Worm (Caenorhabditis elegans): ENCODE data around the gene VZK822L.2.

VZK822L.2 gene

ce11 chrIV:11945621-11946020 lies 33.8 kb downstream of the VZK822L.2 start, which contains the start of gene ZK829.3:
Gene ZK829.3, minus strand, starts transcription at chrIV:11945721.
- TF ChIP-seq F16B12.6 (tag; optimal IDR thresholded peaks at IDR 0.05) (no peak), tbx-2 (tag; optimal IDR thresholded peaks at IDR 0.05) (no peak), ceh-63 (GFP tag; optimal IDR thresholded peaks at IDR 0.05) (no peak)

ce11 chrIV:11949717-11950116 lies 37.9 kb downstream of the VZK822L.2 start, which contains the start of gene hdl-1:
Gene hdl-1, minus strand, starts transcription at chrIV:11949817.
- TF ChIP-seq mdl-1 (tag; optimal IDR thresholded peaks at IDR 0.05) (no peak), sptf-1 (tag; optimal IDR thresholded peaks at IDR 0.05) (no peak), nhr-47 (tag; optimal IDR thresholded peaks at IDR 0.05) (no peak), nhr-11 (tag; optimal IDR thresholded peaks at IDR 0.05) (no peak), snu-23 (GFP tag; optimal IDR thresholded peaks at IDR 0.05) (no peak), irx-1 (tag; optimal IDR thresholded peaks at IDR 0.05) (no peak), ets-5 (GFP tag; IDR thresholded peaks at IDR 0.05) (no peak)

- TF ChIP-seq ceh-8 (GFP tag; optimal IDR thresholded peaks at IDR 0.05) (no peak), efl-1 (optimal IDR thresholded peaks at IDR 0.05) (no peak), efl-1 (GFP tag; optimal IDR thresholded peaks at IDR 0.05 in 1 of 2) (peak in 1 of 2 experiments; percentile 24)
Measured at ce11 chrIV:11950270-11950669, 38.4 kb downstream of the VZK822L.2 start, which contains the start of gene tbx-36. Gene tbx-36, plus strand, starts transcription at chrIV:11950570.

- TF ChIP-seq nhr-84 (tag; optimal IDR thresholded peaks at IDR 0.05) = no peak
- TF ChIP-seq irx-1 (tag; optimal IDR thresholded peaks at IDR 0.05) = no peak
- no peak for TF ChIP-seq fkh-10 (GFP tag; optimal IDR thresholded peaks at IDR 0.05)
- no peak for TF ChIP-seq pag-3 (tag; optimal IDR thresholded peaks at IDR 0.05; ENCODE audit: borderline replicate concordance, insufficient read depth)
- no peak for TF ChIP-seq alr-1 (tag; optimal IDR thresholded peaks at IDR 0.05; ENCODE audit: borderline replicate concordance)
- no peak for TF ChIP-seq C34B4.2 (tag; optimal IDR thresholded peaks at IDR 0.05)
- TF ChIP-seq xbp-1 (tag; optimal IDR thresholded peaks at IDR 0.05) = peak; percentile 21
- no peak for TF ChIP-seq zip-4 (GFP tag; optimal IDR thresholded peaks at IDR 0.05)
- no peak for TF ChIP-seq grh-1 (GFP tag; IDR thresholded peaks at IDR 0.05)
- no peak for TF ChIP-seq nhr-237 (tag; optimal IDR thresholded peaks at IDR 0.05)
- TF ChIP-seq F16B12.6 (tag; optimal IDR thresholded peaks at IDR 0.05) = no peak
- peak; percentile 21 to 46 for TF ChIP-seq efl-1 (optimal IDR thresholded peaks at IDR 0.05)
- peak in 1 of 2 experiments; percentile 86 for TF ChIP-seq efl-1 (GFP tag; optimal IDR thresholded peaks at IDR 0.05 in 1 of 2)
- TF ChIP-seq tlp-1 (tag; optimal IDR thresholded peaks at IDR 0.05) = no peak
- peak; percentile 62 for TF ChIP-seq mep-1 (tag; optimal IDR thresholded peaks at IDR 0.05)
- peak in 2 of 3 experiments; percentile 21 to 44 for TF ChIP-seq dpl-1 (GFP tag; optimal IDR thresholded peaks at IDR 0.05)
- TF ChIP-seq nhr-19 (GFP tag; conservative IDR thresholded peaks at IDR 0.05) = peak; percentile 41
- TF ChIP-seq snpc-4 (tag; optimal IDR thresholded peaks at IDR 0.05) = no peak
- TF ChIP-seq aly-2 (tag; optimal IDR thresholded peaks at IDR 0.05) = no peak
- no peak for TF ChIP-seq ces-1 (GFP tag; optimal IDR thresholded peaks at IDR 0.05)
- TF ChIP-seq elt-2 (tag; optimal IDR thresholded peaks at IDR 0.05) = peak; percentile 7
- peak; percentile 60 for TF ChIP-seq skn-1 (tag; optimal IDR thresholded peaks at IDR 0.05)
- TF ChIP-seq ztf-11 (tag; optimal IDR thresholded peaks at IDR 0.05) = no peak
- no peak for TF ChIP-seq ceh-88 (GFP tag; IDR thresholded peaks at IDR 0.05)
- TF ChIP-seq C16A3.4 (tag; optimal IDR thresholded peaks at IDR 0.05) = no peak
- TF ChIP-seq tbx-2 (tag; optimal IDR thresholded peaks at IDR 0.05) = peak; percentile 56
- TF ChIP-seq mdl-1 (tag; optimal IDR thresholded peaks at IDR 0.05) = peak in 1 of 2 experiments; percentile 56
- TF ChIP-seq ztf-4 (tag; optimal IDR thresholded peaks at IDR 0.05) = no peak
- TF ChIP-seq nhr-20 (tag; optimal IDR thresholded peaks at IDR 0.05) = peak; percentile 73
- TF ChIP-seq mab-9 (GFP tag; IDR thresholded peaks at IDR 0.05) = no peak
- TF ChIP-seq lin-14 (GFP tag; optimal IDR thresholded peaks at IDR 0.05) = no peak
- no peak for TF ChIP-seq lin-39 (tag; optimal IDR thresholded peaks at IDR 0.05)
- TF ChIP-seq unc-62 (GFP tag; optimal IDR thresholded peaks at IDR 0.05) = no peak
- no peak for TF ChIP-seq unc-86 (tag; optimal IDR thresholded peaks at IDR 0.05)
- no peak for TF ChIP-seq nhr-47 (tag; optimal IDR thresholded peaks at IDR 0.05)
- TF ChIP-seq jun-1 (tag; optimal IDR thresholded peaks at IDR 0.05) = peak; percentile 3
- no peak for TF ChIP-seq ama-1 (optimal IDR thresholded peaks at IDR 0.05)
- no peak for TF ChIP-seq egl-13 (tag; optimal IDR thresholded peaks at IDR 0.05)
- TF ChIP-seq nhr-12 (tag; optimal IDR thresholded peaks at IDR 0.05) = no peak
Measured at ce11 chrIV:11952612-11953299, 40.9 kb downstream of the VZK822L.2 start, which contains the start of gene gdh-1. Gene gdh-1, plus strand, starts transcription at chrIV:11953249.
